Fruit fly (Drosophila melanogaster) whole organism, embryonic: ENCODE measurements around the gene Arc42.

Experiments
- Aef1 ChIP-seq: fragments of 200-800 bp; sonication (Bioruptor generic); IDR thresholded peaks from 3 replicates; pipeline ENCODE4 v1.3.6; 2022; ENCODE audit warnings: missing biosample characterization, missing genetic modification characterization
- Awh ChIP-seq: fragments of 200-800 bp; sonication (Bioruptor generic); IDR thresholded peaks from 2 replicates; pipeline ENCODE4, ENCODE4 v1.3.6; 2022; ENCODE audit warnings: missing biosample characterization, missing genetic modification characterization
- CG10267 ChIP-seq: fragments of 200-800 bp; sonication (Bioruptor generic); optimal IDR thresholded peaks from 2 replicates; lab custom pipeline; 2018; ENCODE audit warnings: missing biosample characterization, mild to moderate bottlenecking, missing genetic modification characterization, moderate library complexity
- CG10366 ChIP-seq: fragments of 200-800 bp; sonication (Bioruptor generic); IDR thresholded peaks from 2 replicates; pipeline ENCODE4 v1.3.6; 2022; ENCODE audit warnings: missing biosample characterization, missing genetic modification characterization
- CG11560 ChIP-seq: fragments of 200-800 bp; sonication (Bioruptor generic); IDR thresholded peaks from 3 replicates; pipeline ENCODE4 v1.3.6; 2022; ENCODE audit warnings: missing biosample characterization, missing genetic modification characterization
- CG16779 ChIP-seq: fragments of 200-800 bp; sonication (Bioruptor generic); IDR thresholded peaks from 2 replicates; pipeline ENCODE4 v1.3.6; 2022; ENCODE audit warnings: missing biosample characterization, missing genetic modification characterization
- CG2678 ChIP-seq: fragments of 200-800 bp; sonication (Bioruptor generic); optimal IDR thresholded peaks from 3 replicates; lab custom pipeline; 2019; ENCODE audit warnings: missing biosample characterization, mild to moderate bottlenecking, missing genetic modification characterization, moderate library complexity
- CG2889 ChIP-seq: fragments of 200-800 bp; sonication (Bioruptor generic); IDR thresholded peaks from 3 replicates; pipeline ENCODE4 v1.3.6; 2022; ENCODE audit warnings: missing biosample characterization, missing genetic modification characterization
- CG30020 ChIP-seq: fragments of 200-800 bp; optimal IDR thresholded peaks from 2 replicates; lab custom pipeline; 2019; ENCODE audit warnings: missing biosample characterization, mild to moderate bottlenecking, missing genetic modification characterization, moderate library complexity
- CG30431 ChIP-seq: fragments of 200-800 bp; sonication (Bioruptor generic); optimal IDR thresholded peaks from 2 replicates; lab custom pipeline; 2017; ENCODE audit warnings: missing biosample characterization, missing genetic modification characterization
- CG31388 ChIP-seq: fragments of 200-800 bp; sonication (Bioruptor generic); optimal IDR thresholded peaks from 2 replicates; lab custom pipeline; 2016; ENCODE audit warnings: missing biosample characterization, missing genetic modification characterization
- CG3847 ChIP-seq: fragments of 200-800 bp; sonication (Bioruptor generic); IDR thresholded peaks from 2 replicates; pipeline ENCODE4 v1.3.6; 2022; ENCODE audit warnings: missing biosample characterization, missing genetic modification characterization
- CG42726 ChIP-seq: fragments of 200-800 bp; sonication (Bioruptor generic); IDR thresholded peaks from 2 replicates; pipeline ENCODE4 v1.3.6; 2022; ENCODE audit warnings: missing biosample characterization, missing genetic modification characterization; ENCODE audit not compliant: partially characterized antibody
- CG4360 ChIP-seq: fragments of 200-800 bp; sonication (Bioruptor generic); IDR thresholded peaks from 2 replicates; pipeline ENCODE4 v1.3.6; 2022; ENCODE audit warnings: missing biosample characterization, missing genetic modification characterization
- CG4707 ChIP-seq: fragments of 200-800 bp; sonication (Bioruptor generic); optimal IDR thresholded peaks from 2 replicates; lab custom pipeline; 2018; ENCODE audit warnings: missing biosample characterization, mild to moderate bottlenecking, missing genetic modification characterization, moderate library complexity
- CG6175 ChIP-seq: fragments of 200-800 bp; sonication (Bioruptor generic); IDR thresholded peaks from 3 replicates; pipeline ENCODE4 v1.3.6; 2022; ENCODE audit warnings: missing biosample characterization, missing genetic modification characterization
- CG7372 ChIP-seq: fragments of 200-800 bp; sonication (Bioruptor generic); IDR thresholded peaks from 2 replicates; pipeline ENCODE4 v1.3.6; 2022; ENCODE audit warnings: missing biosample characterization, missing genetic modification characterization
- CG8924 ChIP-seq: fragments of 200-800 bp; optimal IDR thresholded peaks from 3 replicates; lab custom pipeline; 2019; ENCODE audit warnings: missing biosample characterization, mild to moderate bottlenecking, missing genetic modification characterization, moderate library complexity
- CTCF ChIP-seq: fragments of 200-800 bp; sonication (Bioruptor generic); optimal IDR thresholded peaks from 2 replicates; lab custom pipeline; 2017; ENCODE audit warnings: missing biosample characterization, mild to moderate bottlenecking, missing genetic modification characterization, moderate library complexity
- Chrac-16 ChIP-seq: fragments of 200-800 bp; sonication (Bioruptor generic); optimal IDR thresholded peaks from 3 replicates; lab custom pipeline; 2016; ENCODE audit warnings: missing biosample characterization, missing genetic modification characterization
- Hmx ChIP-seq: fragments of 200-800 bp; sonication (Bioruptor generic); optimal IDR thresholded peaks from 2 replicates; lab custom pipeline; 2016; ENCODE audit warnings: missing biosample characterization, missing genetic modification characterization
- Nf-YB ChIP-seq: fragments of 200-800 bp; sonication (Bioruptor generic); optimal IDR thresholded peaks from 3 replicates; lab custom pipeline; 2019; ENCODE audit warnings: missing biosample characterization, mild to moderate bottlenecking, missing genetic modification characterization, moderate library complexity
- NfI ChIP-seq: fragments of 200-800 bp; sonication (Bioruptor generic); optimal IDR thresholded peaks from 3 replicates; lab custom pipeline; 2018; ENCODE audit warnings: missing biosample characterization, mild to moderate bottlenecking, missing genetic modification characterization, moderate library complexity
- Sox100B ChIP-seq: fragments of 200-800 bp; sonication (Bioruptor generic); optimal IDR thresholded peaks from 3 replicates; lab custom pipeline; 2018; ENCODE audit warnings: missing biosample characterization, mild to moderate bottlenecking, missing genetic modification characterization
- ac ChIP-seq: fragments of 200-800 bp; sonication (Bioruptor generic); optimal IDR thresholded peaks from 3 replicates; lab custom pipeline; 2017; ENCODE audit warnings: missing biosample characterization, mild to moderate bottlenecking, missing genetic modification characterization
- ash1 ChIP-seq: fragments of 200-800 bp; sonication (Bioruptor generic); optimal IDR thresholded peaks from 2 replicates; lab custom pipeline; 2018; ENCODE audit warnings: missing biosample characterization, mild to moderate bottlenecking, missing genetic modification characterization
- bsh ChIP-seq, 2 experiments: fragments of 200-800 bp; sonication (Bioruptor generic); optimal IDR thresholded peaks; 2 replicates each; lab custom pipeline; 2017 to 2018; ENCODE audit warnings: mild to moderate bottlenecking in 2 of 2, missing biosample characterization in 2 of 2, missing genetic modification characterization in 2 of 2, moderate library complexity in 1 of 2
- btn ChIP-seq: fragments of 200-800 bp; sonication (Bioruptor generic); optimal IDR thresholded peaks from 2 replicates; lab custom pipeline; 2016; ENCODE audit warnings: missing biosample characterization, missing genetic modification characterization
- cad ChIP-seq: fragments of >200 bp; optimal IDR thresholded peaks from 2 replicates; lab custom pipeline; 2017; ENCODE audit warnings: missing biosample characterization, missing genetic modification characterization
- cas ChIP-seq: fragments of 200-800 bp; sonication (Bioruptor generic); IDR thresholded peaks from 2 replicates; pipeline ENCODE4 v1.3.6; 2022; ENCODE audit warnings: missing biosample characterization, missing genetic modification characterization
- cato ChIP-seq: fragments of 200-800 bp; sonication (Bioruptor generic); optimal IDR thresholded peaks from 2 replicates; lab custom pipeline; 2016; ENCODE audit warnings: missing biosample characterization, missing genetic modification characterization, borderline replicate concordance
- chif ChIP-seq, 2 experiments: fragments of 200-800 bp; sonication (Bioruptor generic); optimal IDR thresholded peaks; 3 replicates each; lab custom pipeline; 2016; ENCODE audit warnings: missing biosample characterization in 2 of 2, missing genetic modification characterization in 2 of 2
- chn ChIP-seq: fragments of 200-800 bp; sonication (Bioruptor generic); optimal IDR thresholded peaks from 2 replicates; lab custom pipeline; 2016; ENCODE audit warnings: missing biosample characterization, missing genetic modification characterization
- danr ChIP-seq: fragments of 200-800 bp; sonication (Bioruptor generic); IDR thresholded peaks from 2 replicates; pipeline ENCODE4 v1.3.6; 2022; ENCODE audit warnings: missing biosample characterization, missing genetic modification characterization
- dati ChIP-seq: fragments of 200-800 bp; sonication (Bioruptor generic); IDR thresholded peaks from 2 replicates; pipeline ENCODE4 v1.3.6; 2022; ENCODE audit warnings: missing biosample characterization, missing genetic modification characterization
- disco-r ChIP-seq: fragments of 200-800 bp; sonication (Bioruptor generic); optimal IDR thresholded peaks from 2 replicates; lab custom pipeline; 2016; ENCODE audit warnings: missing biosample characterization, missing genetic modification characterization
- dpn ChIP-seq, 2 experiments: fragments of 200-800 bp; sonication (Bioruptor generic); optimal IDR thresholded peaks; 3 replicates each; lab custom pipeline; 2016; ENCODE audit warnings: missing biosample characterization in 2 of 2, missing genetic modification characterization in 2 of 2
- en ChIP-seq: fragments of 200-800 bp; sonication (Bioruptor generic); optimal IDR thresholded peaks from 2 replicates; lab custom pipeline; 2016; ENCODE audit warnings: missing biosample characterization, missing genetic modification characterization
- gce ChIP-seq: fragments of 200-800 bp; sonication (Bioruptor generic); IDR thresholded peaks from 3 replicates; pipeline ENCODE4 v1.3.6; 2022; ENCODE audit warnings: missing biosample characterization, missing genetic modification characterization
- gt ChIP-seq: fragments of 200-800 bp; sonication (Bioruptor generic); IDR thresholded peaks from 2 replicates; pipeline ENCODE4 v1.3.6; 2022; ENCODE audit warnings: missing biosample characterization, missing genetic modification characterization
- ind ChIP-seq: fragments of 200-800 bp; sonication (Bioruptor generic); optimal IDR thresholded peaks from 3 replicates; lab custom pipeline; 2016; ENCODE audit warnings: missing biosample characterization, missing genetic modification characterization
- ken ChIP-seq: fragments of 200-800 bp; sonication (Bioruptor generic); IDR thresholded peaks from 3 replicates; pipeline ENCODE4 v1.3.6; 2022; ENCODE audit warnings: missing biosample characterization, missing genetic modification characterization
- lbe ChIP-seq: fragments of 200-800 bp; sonication (Bioruptor generic); optimal IDR thresholded peaks from 2 replicates; lab custom pipeline; 2016; ENCODE audit warnings: missing biosample characterization, mild to moderate bottlenecking, missing genetic modification characterization
- lov ChIP-seq, 2 experiments: fragments of 200-800 bp in 1 of 2; fragments of >200 bp in 1 of 2; sonication (Bioruptor generic) in 1 of 2; IDR thresholded peaks in 1 of 2; optimal IDR thresholded peaks in 1 of 2; 2 replicates in 1 of 2; 3 replicates in 1 of 2; pipeline versions ENCODE4 v1.3.6 to Lab custom; 2017 to 2022; ENCODE audit warnings: missing biosample characterization in 1 of 2, missing genetic modification characterization in 1 of 2
- nmo ChIP-seq: fragments of 200-800 bp; sonication (Bioruptor generic); optimal IDR thresholded peaks from 2 replicates; lab custom pipeline; 2018; ENCODE audit warnings: missing biosample characterization, mild to moderate bottlenecking, missing genetic modification characterization, moderate library complexity
- onecut ChIP-seq: fragments of 200-800 bp; sonication (Bioruptor generic); IDR thresholded peaks from 2 replicates; pipeline ENCODE4 v1.3.6; 2022; ENCODE audit warnings: missing biosample characterization, missing genetic modification characterization
- sr ChIP-seq: fragments of 200-800 bp; sonication (Bioruptor generic); IDR thresholded peaks from 3 replicates; pipeline ENCODE4 v1.3.6; 2022; ENCODE audit warnings: missing biosample characterization, missing genetic modification characterization
- ssp ChIP-seq: fragments of 200-800 bp; sonication (Bioruptor generic); IDR thresholded peaks from 2 replicates; pipeline ENCODE4 v1.3.6; 2022; ENCODE audit warnings: missing biosample characterization, missing genetic modification characterization
- tin ChIP-seq: fragments of 200-800 bp; sonication (Bioruptor generic); optimal IDR thresholded peaks from 3 replicates; lab custom pipeline; 2016; ENCODE audit warnings: missing biosample characterization, missing genetic modification characterization
- toy ChIP-seq: fragments of 200-800 bp; sonication (Bioruptor generic); IDR thresholded peaks from 2 replicates; pipeline ENCODE4 v1.3.6; 2022; ENCODE audit warnings: missing biosample characterization, missing genetic modification characterization
- yki ChIP-seq: fragments of >200 bp; optimal IDR thresholded peaks from 3 replicates; lab custom pipeline; 2018
- zf30C ChIP-seq: fragments of 200-800 bp; sonication (Bioruptor generic); optimal IDR thresholded peaks from 3 replicates; lab custom pipeline; 2018; ENCODE audit warnings: missing biosample characterization, mild to moderate bottlenecking, missing genetic modification characterization

Gene Arc42

dm6 chr3R:19889603-19890187, 12.2 kb downstream of the Arc42 start (continued):
- no peak for TF ChIP-seq ash1 (GFP tag; lab: Kevin White, UChicago)
- TF ChIP-seq chn (GFP tag; lab: Kevin White, UChicago): no peak
- peak; percentile 42 for TF ChIP-seq Chrac-16 (GFP tag; lab: Kevin White, UChicago)
- no peak for TF ChIP-seq ssp (GFP tag; lab: Robert Waterston, UW)
- peak; percentile 66 for TF ChIP-seq NfI (GFP tag; lab: Kevin White, UChicago)
- TF ChIP-seq toy: no peak
- no peak for TF ChIP-seq gce (GFP tag; lab: Robert Waterston, UW)
- TF ChIP-seq CG4707: no peak
- TF ChIP-seq CG2678 (tag; lab: Kevin White, UChicago): peak; percentile 92
- TF ChIP-seq lbe (GFP tag; lab: Kevin White, UChicago): no peak
- no peak for TF ChIP-seq CG16779 (GFP tag; lab: Robert Waterston, UW)
- no peak for TF ChIP-seq cad (GFP tag; lab: Kevin White, UChicago)
- TF ChIP-seq zf30C (GFP tag; lab: Kevin White, UChicago): no peak
- peak; percentile 73 for TF ChIP-seq CG10267 (tag; lab: Kevin White, UChicago)
- TF ChIP-seq Hmx (GFP tag; lab: Kevin White, UChicago): no peak
- peak; percentile 83 for TF ChIP-seq Sox100B (GFP tag; lab: Kevin White, UChicago)
- TF ChIP-seq chif (GFP tag; optimal IDR thresholded peaks at IDR 0.05; lab: Kevin White, UChicago): no peak
- peak; percentile 58; the same call in 2 of the 3 replicates for TF ChIP-seq Aef1 (GFP tag; lab: Robert Waterston, UW)
- TF ChIP-seq disco-r (GFP tag; lab: Kevin White, UChicago): no peak
- no peak for TF ChIP-seq CG11560 (tag; lab: Robert Waterston, UW)
- TF ChIP-seq gt (GFP tag; lab: Robert Waterston, UW): no peak
- TF ChIP-seq yki (lab: Kevin White, UChicago): no peak
- TF ChIP-seq cato (GFP tag; lab: Kevin White, UChicago): peak; percentile 6
- TF ChIP-seq CG4360 (GFP tag; lab: Robert Waterston, UW): no peak
- peak; percentile 87 for TF ChIP-seq CG8924 (tag; lab: Kevin White, UChicago)
- peak; percentile 85 for TF ChIP-seq nmo (GFP tag; lab: Kevin White, UChicago)
- no peak for TF ChIP-seq ac (GFP tag; lab: Kevin White, UChicago)
- TF ChIP-seq CG3847 (GFP tag; lab: Robert Waterston, UW): peak; percentile 57
- 0 out of 3 replicates have a peak, but pooled peaks have one; percentile 11 for TF ChIP-seq CG6175 (GFP tag; lab: Robert Waterston, UW)
- TF ChIP-seq CG7372: peak; percentile 62
- TF ChIP-seq en (GFP tag; lab: Kevin White, UChicago): no peak
- TF ChIP-seq CTCF: peak; percentile 47
- TF ChIP-seq CG42726 (GFP tag; lab: Robert Waterston, UW): no peak
- TF ChIP-seq CG30020 (tag; lab: Kevin White, UChicago): no peak
- TF ChIP-seq CG2889 (GFP tag; lab: Robert Waterston, UW): 0 out of 3 replicates have a peak, but pooled peaks have one; percentile 17
- no peak for TF ChIP-seq danr (GFP tag; lab: Robert Waterston, UW)
- no peak for TF ChIP-seq lov (optimal IDR thresholded peaks at IDR 0.05; lab: Kevin White, UChicago)
- TF ChIP-seq lov (GFP tag; IDR thresholded peaks at IDR 0.05; lab: Robert Waterston, UW): no peak
- no peak for TF ChIP-seq ken
- peak; percentile 39 for TF ChIP-seq tin (GFP tag; lab: Kevin White, UChicago)
- no peak for TF ChIP-seq dati (GFP tag; lab: Robert Waterston, UW)
- TF ChIP-seq CG30431 (GFP tag; lab: Kevin White, UChicago): peak; percentile 23
- peak; percentile 46; the same call in 1 of the 2 replicates for TF ChIP-seq CG10366 (GFP tag; lab: Robert Waterston, UW)
- no peak for TF ChIP-seq Awh (GFP tag; lab: Robert Waterston, UW)
- peak; percentile 73 for TF ChIP-seq ind (GFP tag; lab: Kevin White, UChicago)
- TF ChIP-seq sr (GFP tag; lab: Robert Waterston, UW): peak; percentile 88
- no peak for TF ChIP-seq cas
- no peak for TF ChIP-seq CG31388
- TF ChIP-seq onecut (GFP tag; lab: Robert Waterston, UW): peak; percentile 38; the same call in 1 of the 2 replicates
- TF ChIP-seq Nf-YB (GFP tag; lab: Kevin White, UChicago): peak; percentile 41
- TF ChIP-seq bsh (GFP tag; optimal IDR thresholded peaks at IDR 0.05; lab: Kevin White, UChicago): peak in 1 of 2 experiments; percentile 52
- peak; percentile 30 to 40 for TF ChIP-seq dpn (GFP tag; optimal IDR thresholded peaks at IDR 0.05; lab: Kevin White, UChicago)
- no peak for TF ChIP-seq btn (GFP tag; lab: Kevin White, UChicago)
